Fruit fly (Drosophila melanogaster): Measurements from ENCODE around the gene CG43165.
A peak's percentile ranks its signal among the peaks of the same experiment; 100 is the strongest.

Gene CG43165

DNA sequence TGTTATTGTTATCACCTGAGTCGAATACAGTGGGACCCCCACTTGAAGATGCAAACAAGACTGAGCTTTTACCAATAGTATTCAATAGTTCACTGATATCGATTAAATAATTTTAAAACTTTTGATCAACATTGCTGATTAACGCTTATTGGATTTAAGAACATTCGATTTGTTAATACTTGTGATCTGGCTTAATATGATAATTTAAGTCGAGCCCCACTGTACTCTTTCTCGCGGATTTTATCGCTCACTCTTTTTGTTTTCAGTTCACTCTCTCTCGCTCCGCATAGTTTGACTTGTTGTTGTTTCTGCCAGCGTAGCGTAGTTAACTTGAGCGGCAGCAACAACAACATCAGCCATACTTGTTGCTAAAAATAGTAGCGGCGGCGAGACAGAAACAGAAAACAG is 39.1 kb downstream of the CG43165 start (continued):
- TF ChIP-seq Hr4 (GFP tag; optimal IDR thresholded peaks at IDR 0.05) (peak; percentile 99), salr (GFP tag; optimal IDR thresholded peaks at IDR 0.05) (peak; percentile 97 to 98), svp (GFP tag) (peak; percentile 100), CG3032 (tag; optimal IDR thresholded peaks at IDR 0.05) (peak; percentile 98), Hr39 (GFP tag; optimal IDR thresholded peaks at IDR 0.05) (peak; percentile 99), CG15336 (GFP tag; IDR thresholded peaks at IDR 0.05) (peak; percentile 100), ss (GFP tag; optimal IDR thresholded peaks at IDR 0.05) (peak; percentile 97 to 98), Lpt (GFP tag; optimal IDR thresholded peaks at IDR 0.05) (peak; percentile 98), CG11762 (GFP tag; optimal IDR thresholded peaks at IDR 0.05; ENCODE audit: insufficient read depth) (peak; percentile 99), CG9139 (GFP tag; optimal IDR thresholded peaks at IDR 0.05) (peak; percentile 98), CG6808 (GFP tag; optimal IDR thresholded peaks at IDR 0.05) (peak; percentile 97)

DNA sequence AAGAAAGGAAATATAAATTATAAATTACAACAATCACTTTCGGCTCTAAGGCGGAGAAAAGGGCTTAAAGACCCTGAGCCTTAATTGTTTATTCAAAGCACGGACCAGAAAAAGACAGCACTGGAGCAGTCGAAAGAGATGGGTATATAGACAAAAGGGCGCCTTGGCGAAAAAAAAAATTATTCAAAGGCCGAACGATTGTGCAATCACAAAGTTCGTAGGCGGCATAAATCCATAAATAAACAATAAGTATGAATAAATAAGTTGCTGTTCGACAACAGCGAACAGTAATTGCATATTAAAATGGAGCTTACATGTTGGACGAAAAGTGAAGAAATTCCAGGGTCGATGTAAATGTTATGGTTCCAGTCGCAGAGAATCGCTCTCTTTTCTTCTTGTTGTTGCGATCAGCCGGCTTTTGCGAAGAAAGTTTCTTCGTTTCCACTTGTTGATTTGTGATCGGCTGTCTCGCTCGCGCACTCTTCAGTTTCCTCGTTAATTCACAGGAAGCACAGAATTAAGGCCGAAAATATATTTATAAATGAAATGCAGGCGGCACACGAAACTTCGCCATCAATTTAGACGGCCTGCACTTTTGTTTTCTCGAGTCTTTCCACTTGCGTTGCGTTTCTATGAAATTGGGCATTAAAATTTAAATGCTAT is 39.7 kb downstream of the CG43165 start:
- TF ChIP-seq CG6163 (GFP tag; IDR thresholded peaks at IDR 0.05) (no peak), CG6854 (GFP tag; optimal IDR thresholded peaks at IDR 0.05) (no peak), Smox (GFP tag; optimal IDR thresholded peaks at IDR 0.05) (no peak), CG31627 (GFP tag; optimal IDR thresholded peaks at IDR 0.05) (no peak), CG8119 (GFP tag; IDR thresholded peaks at IDR 0.05) (no peak), svp (GFP tag) (peak; percentile 47), CG11762 (GFP tag; optimal IDR thresholded peaks at IDR 0.05; ENCODE audit: insufficient read depth) (no peak), net (GFP tag; optimal IDR thresholded peaks at IDR 0.05) (no peak), CG10669 (GFP tag; optimal IDR thresholded peaks at IDR 0.05) (no peak), Eip75B (GFP tag; optimal IDR thresholded peaks at IDR 0.05) (no peak), CG3032 (tag; optimal IDR thresholded peaks at IDR 0.05) (no peak), cyc (GFP tag; optimal IDR thresholded peaks at IDR 0.05) (no peak), vri (GFP tag; optimal IDR thresholded peaks at IDR 0.05) (peak; percentile 16)

DNA sequence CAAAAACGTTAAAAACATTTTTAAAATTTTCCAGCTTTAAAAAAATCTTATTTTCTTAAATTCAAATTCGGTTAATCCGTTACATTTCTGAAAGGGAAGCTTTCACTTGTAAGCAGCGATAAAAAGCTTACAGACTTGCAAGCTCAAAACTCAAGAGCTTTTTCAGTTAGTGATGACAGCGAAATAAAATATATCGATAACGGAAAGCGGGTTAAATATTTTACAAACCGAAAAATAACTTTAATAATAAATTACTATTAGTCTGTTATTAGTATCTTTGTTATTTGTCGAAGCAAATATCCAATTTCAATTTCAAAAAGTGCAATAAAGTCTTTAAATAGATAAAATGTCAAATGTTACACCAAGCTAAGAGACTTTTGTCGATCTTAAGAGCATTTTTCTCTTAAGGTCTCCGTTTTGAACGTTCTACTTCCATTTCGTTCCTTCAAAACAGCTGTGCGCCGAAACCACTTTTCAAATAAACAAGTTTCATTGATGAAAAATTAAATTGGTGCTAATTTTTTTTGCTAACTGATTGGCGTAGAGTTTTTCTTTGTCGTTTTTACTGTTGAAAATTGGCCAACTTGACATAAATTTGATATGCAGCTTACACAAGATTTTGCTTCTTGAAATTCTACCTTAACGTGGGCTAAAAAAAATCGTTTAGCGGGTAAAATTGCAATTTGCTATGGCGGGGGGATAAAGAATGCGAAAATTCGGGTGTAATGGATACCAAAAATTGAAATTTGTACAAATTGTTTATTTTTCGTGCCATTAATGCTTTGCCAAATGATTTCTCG is 46.4 kb downstream of the CG43165 start:
- TF ChIP-seq Hr4 (GFP tag; optimal IDR thresholded peaks at IDR 0.05) (no peak), CG6808 (GFP tag; optimal IDR thresholded peaks at IDR 0.05) (no peak), Smox (GFP tag; optimal IDR thresholded peaks at IDR 0.05) (no peak), Eip93F (GFP tag; optimal IDR thresholded peaks at IDR 0.05) (no peak), esn (GFP tag; optimal IDR thresholded peaks at IDR 0.05) (peak; percentile 23), svp (GFP tag) (no peak), Ets21C (GFP tag; optimal IDR thresholded peaks at IDR 0.05) (no peak), CG4318 (GFP tag; optimal IDR thresholded peaks at IDR 0.05) (no peak), spab (GFP tag; optimal IDR thresholded peaks at IDR 0.05) (no peak), CG8632 (GFP tag; optimal IDR thresholded peaks at IDR 0.05) (no peak), Eip78C (GFP tag) (peak; percentile 48), CG10631 (GFP tag; optimal IDR thresholded peaks at IDR 0.05) (no peak), CG16779 (tag; optimal IDR thresholded peaks at IDR 0.05) (no peak), CG31627 (GFP tag; optimal IDR thresholded peaks at IDR 0.05) (no peak)

DNA sequence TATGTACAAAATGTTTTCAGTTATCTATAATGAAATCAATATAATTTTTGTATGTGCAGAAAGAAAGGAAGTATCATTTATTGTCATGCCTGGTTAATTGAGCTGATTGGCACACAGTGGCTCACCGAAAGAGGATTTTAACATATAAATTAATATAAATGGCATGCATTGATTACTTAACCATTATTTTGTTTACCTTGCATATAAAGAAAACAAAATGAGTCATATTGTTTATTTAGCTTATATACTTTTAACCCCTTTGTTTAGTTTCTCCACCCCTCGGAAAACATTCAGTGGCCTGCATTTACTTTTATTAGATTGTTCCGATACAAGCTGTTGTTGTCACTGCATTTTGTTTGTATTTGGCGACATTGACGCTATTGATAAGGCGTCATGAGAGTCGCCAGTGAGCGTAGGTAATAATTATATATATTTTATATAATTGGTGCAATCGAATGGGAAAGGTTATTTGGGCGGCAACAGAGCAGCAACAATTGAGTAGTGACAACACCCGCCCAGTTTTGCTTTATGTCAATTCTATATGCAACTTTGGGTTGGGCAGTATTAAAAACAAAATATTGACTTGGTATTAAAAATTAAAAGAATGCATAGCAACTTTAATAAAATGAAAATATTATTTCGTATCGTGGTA is 47.2 kb downstream of the CG43165 start:
- no peak for TF ChIP-seq CG6808 (GFP tag; optimal IDR thresholded peaks at IDR 0.05)
- TF ChIP-seq fkh (GFP tag; optimal IDR thresholded peaks at IDR 0.05), result peak; percentile 46
- peak; percentile 73 for TF ChIP-seq eg (GFP tag; IDR thresholded peaks at IDR 0.05)
- peak; percentile 23 for TF ChIP-seq Ets96B (tag; optimal IDR thresholded peaks at IDR 0.05)
- peak; percentile 5 for TF ChIP-seq CG16779 (tag; optimal IDR thresholded peaks at IDR 0.05)
- TF ChIP-seq Gug (GFP tag; IDR thresholded peaks at IDR 0.05), result peak; percentile 43
- TF ChIP-seq fd59A (GFP tag; optimal IDR thresholded peaks at IDR 0.05), result no peak
- TF ChIP-seq acj6 (GFP tag; optimal IDR thresholded peaks at IDR 0.05), result peak; percentile 67
- TF ChIP-seq CG31627 (GFP tag; optimal IDR thresholded peaks at IDR 0.05), result peak; percentile 33
- peak in 1 of 2 experiments; percentile 17 for TF ChIP-seq ss (GFP tag; optimal IDR thresholded peaks at IDR 0.05)
- TF ChIP-seq CG8119 (GFP tag; IDR thresholded peaks at IDR 0.05), result peak; percentile 49; the same call in 2 of the 3 replicates
- no peak for TF ChIP-seq CG3032 (tag; optimal IDR thresholded peaks at IDR 0.05)
- TF ChIP-seq spab (GFP tag; optimal IDR thresholded peaks at IDR 0.05), result no peak
- peak; percentile 35 for TF ChIP-seq CG7368 (GFP tag; optimal IDR thresholded peaks at IDR 0.05)
- peak; percentile 61 for TF ChIP-seq Sox102F (GFP tag; optimal IDR thresholded peaks at IDR 0.05)
- TF ChIP-seq Met (GFP tag; optimal IDR thresholded peaks at IDR 0.05), result peak; percentile 44
- TF ChIP-seq CG8319 (GFP tag; optimal IDR thresholded peaks at IDR 0.05), result no peak
- peak; percentile 39 for TF ChIP-seq Smox (GFP tag; optimal IDR thresholded peaks at IDR 0.05)
- TF ChIP-seq Blimp-1 (GFP tag; optimal IDR thresholded peaks at IDR 0.05), result no peak
